Fruit fly (Drosophila melanogaster): ENCODE measurements around the gene Ada2b.

The Ada2b gene

DNA sequence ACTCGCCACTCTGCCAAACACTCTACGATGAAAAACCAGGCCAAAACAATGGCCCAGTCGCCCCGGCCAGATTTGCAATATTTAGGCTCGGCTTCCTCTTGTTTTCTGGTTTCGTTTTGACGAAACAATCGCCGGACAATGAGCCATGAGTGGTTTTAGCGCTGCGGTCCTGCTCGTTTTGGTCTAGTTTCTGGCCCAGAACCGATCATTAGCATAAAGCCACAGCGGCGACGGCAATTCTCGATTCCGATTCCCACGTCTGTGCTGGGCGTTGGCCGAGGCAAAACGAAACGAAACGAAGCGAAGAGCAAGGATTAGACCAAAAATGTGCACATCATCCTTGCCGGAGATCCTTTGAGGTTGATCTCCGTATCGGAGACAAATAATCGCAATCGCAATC is 36.9 kb downstream of the Ada2b start:
- TF ChIP-seq bowl (GFP tag; IDR thresholded peaks at IDR 0.05) (no peak), Xrp1 (GFP tag; IDR thresholded peaks at IDR 0.05) (no peak), zen (tag; optimal IDR thresholded peaks at IDR 0.05) (peak; percentile 93), tll (GFP tag; optimal IDR thresholded peaks at IDR 0.05) (peak in 1 of 2 experiments; percentile 4)

DNA sequence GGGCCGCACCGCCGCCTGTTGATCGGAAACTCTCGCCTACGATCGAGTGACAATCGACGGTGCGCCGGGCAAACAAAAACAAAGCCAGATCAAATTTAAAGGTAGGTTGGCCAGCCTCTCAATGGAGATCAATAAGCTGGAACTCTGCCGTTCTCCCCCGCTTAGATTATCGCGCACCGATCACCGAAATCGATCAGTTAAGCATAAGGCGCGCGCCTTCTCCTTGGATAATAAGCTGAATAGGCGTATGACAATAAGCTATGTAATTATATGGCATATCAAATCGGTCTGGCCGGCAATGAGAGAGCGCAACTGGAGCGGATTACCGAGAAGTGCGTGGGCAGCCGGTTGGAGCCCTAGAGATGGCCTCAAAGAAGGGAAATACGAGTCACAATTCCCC is 42.0 kb downstream of the Ada2b start:
- no peak for TF ChIP-seq aop (GFP tag; IDR thresholded peaks at IDR 0.05)
- no peak for TF ChIP-seq fd64A (GFP tag; optimal IDR thresholded peaks at IDR 0.05)
- no peak for TF ChIP-seq jing (GFP tag; optimal IDR thresholded peaks at IDR 0.05)
- TF ChIP-seq CG43689 (GFP tag; IDR thresholded peaks at IDR 0.05), result 0 out of 2 replicates have a peak, but pooled peaks have one; percentile 21
- no peak for TF ChIP-seq bbx (GFP tag; IDR thresholded peaks at IDR 0.05; ENCODE audit: partially characterized antibody)
- TF ChIP-seq Tbp (GFP tag; optimal IDR thresholded peaks at IDR 0.05), result no peak
- TF ChIP-seq CG9727 (GFP tag; optimal IDR thresholded peaks at IDR 0.05), result no peak
- no peak for TF ChIP-seq CG13894 (tag; optimal IDR thresholded peaks at IDR 0.05)
- no peak for TF ChIP-seq Eip74EF (GFP tag; optimal IDR thresholded peaks at IDR 0.05)
- peak; percentile 86 for TF ChIP-seq oc (tag; optimal IDR thresholded peaks at IDR 0.05)
- TF ChIP-seq grn (GFP tag; optimal IDR thresholded peaks at IDR 0.05), result peak; percentile 97
- TF ChIP-seq fd96Cb (tag; optimal IDR thresholded peaks at IDR 0.05), result no peak
- no peak for TF ChIP-seq Dip3 (GFP tag; optimal IDR thresholded peaks at IDR 0.05)
- TF ChIP-seq al (GFP tag; IDR thresholded peaks at IDR 0.05), result no peak
- peak; percentile 60 for TF ChIP-seq Med (GFP tag)
- no peak for TF ChIP-seq unc-4 (GFP tag; IDR thresholded peaks at IDR 0.05; ENCODE audit: partially characterized antibody)
- no peak for TF ChIP-seq Mes4 (GFP tag; optimal IDR thresholded peaks at IDR 0.05)
- 0 out of 2 replicates have a peak, but pooled peaks have one; percentile 7 for TF ChIP-seq gt (GFP tag; IDR thresholded peaks at IDR 0.05)
- no peak for TF ChIP-seq Meics (GFP tag; optimal IDR thresholded peaks at IDR 0.05)
- no peak for TF ChIP-seq ssp (GFP tag; IDR thresholded peaks at IDR 0.05)
- no peak for TF ChIP-seq btn (GFP tag; optimal IDR thresholded peaks at IDR 0.05)
- no peak for TF ChIP-seq CG31365 (tag; optimal IDR thresholded peaks at IDR 0.05)
- 0 out of 3 replicates have a peak, but pooled peaks have one; percentile 5 for TF ChIP-seq hb (GFP tag; IDR thresholded peaks at IDR 0.05; ENCODE audit: partially characterized antibody)
- no peak for TF ChIP-seq CG12942 (GFP tag; optimal IDR thresholded peaks at IDR 0.05)
- TF ChIP-seq CG15073 (GFP tag; optimal IDR thresholded peaks at IDR 0.05), result no peak
- TF ChIP-seq YL-1 (GFP tag; optimal IDR thresholded peaks at IDR 0.05), result no peak

DNA sequence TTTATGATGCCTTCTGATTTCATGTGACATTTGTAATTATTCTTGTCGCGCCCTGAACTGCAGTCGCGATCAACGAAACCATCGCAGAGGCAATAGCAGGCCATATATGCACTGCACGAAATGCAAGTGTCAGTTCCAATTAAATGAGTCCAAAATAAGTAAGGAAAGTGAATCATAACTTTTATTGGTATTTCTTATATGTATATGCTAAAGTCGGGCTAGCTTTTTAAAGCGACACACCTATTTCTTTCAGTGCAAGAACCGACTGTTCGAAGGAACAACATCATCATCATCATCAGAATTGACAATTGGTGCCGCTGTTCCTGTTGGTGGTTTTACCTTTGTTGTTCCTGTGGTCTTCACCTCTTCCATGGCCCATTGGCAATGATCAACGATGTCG is 43.2 kb downstream of the Ada2b start:
- TF ChIP-seq salm (tag; optimal IDR thresholded peaks at IDR 0.05), result no peak
- TF ChIP-seq CG4404 (GFP tag; IDR thresholded peaks at IDR 0.05), result peak; percentile 79
- TF ChIP-seq Dbx (GFP tag; IDR thresholded peaks at IDR 0.05), result no peak
- TF ChIP-seq Hsf (GFP tag; optimal IDR thresholded peaks at IDR 0.05), result peak; percentile 37
- no peak for TF ChIP-seq CG17359 (tag; optimal IDR thresholded peaks at IDR 0.05)
- no peak for TF ChIP-seq ro (GFP tag; IDR thresholded peaks at IDR 0.05)
- peak; percentile 41 for TF ChIP-seq CG16815 (GFP tag; optimal IDR thresholded peaks at IDR 0.05)
- TF ChIP-seq ttk (GFP tag; IDR thresholded peaks at IDR 0.05), result no peak
- no peak for TF ChIP-seq HmgD (GFP tag; optimal IDR thresholded peaks at IDR 0.05)
- TF ChIP-seq org-1 (GFP tag; optimal IDR thresholded peaks at IDR 0.05), result no peak
- TF ChIP-seq Blimp-1 (GFP tag; optimal IDR thresholded peaks at IDR 0.05), result no peak
- 0 out of 2 replicates have a peak, but pooled peaks have one; percentile 11 for TF ChIP-seq vvl (GFP tag; IDR thresholded peaks at IDR 0.05)
- peak; percentile 39 for TF ChIP-seq phol (tag; optimal IDR thresholded peaks at IDR 0.05)
- TF ChIP-seq CG17328 (GFP tag; IDR thresholded peaks at IDR 0.05), result peak; percentile 59
- no peak for TF ChIP-seq sc (optimal IDR thresholded peaks at IDR 0.05)
- TF ChIP-seq sc (GFP tag; optimal IDR thresholded peaks at IDR 0.05), result peak; percentile 27
- TF ChIP-seq prd (optimal IDR thresholded peaks at IDR 0.05), result no peak
- TF ChIP-seq prd (GFP tag; IDR thresholded peaks at IDR 0.05), result peak; percentile 68
- no peak for TF ChIP-seq CG14441 (GFP tag; IDR thresholded peaks at IDR 0.05)
- 0 out of 2 replicates have a peak, but pooled peaks have one; percentile 8 for TF ChIP-seq CG31441 (GFP tag; IDR thresholded peaks at IDR 0.05)
- peak; percentile 19 for TF ChIP-seq CG10267 (tag; optimal IDR thresholded peaks at IDR 0.05)

Data from whole organism, embryonic.